Worm (Caenorhabditis elegans): Measurements from ENCODE around the gene gsy-1.

Gene gsy-1

DNA sequence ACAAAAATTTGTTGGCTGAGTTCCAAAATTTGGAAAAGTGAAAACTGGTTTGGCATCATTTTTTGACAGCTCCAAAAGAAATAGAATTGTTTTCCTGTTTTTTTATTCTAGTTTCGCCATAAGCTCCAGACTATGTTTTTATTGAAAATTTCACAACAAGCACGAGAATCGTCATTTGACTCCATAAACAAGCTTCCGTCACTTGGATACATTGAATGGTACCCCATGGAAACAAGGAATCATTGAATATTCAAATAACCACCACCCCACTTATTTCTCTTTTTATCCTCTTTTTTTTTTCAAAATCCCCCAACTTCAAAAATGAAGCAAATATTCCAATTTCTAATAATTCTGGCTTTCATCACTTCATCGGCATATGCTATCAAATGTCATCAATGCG, 30.9 kb upstream of the gsy-1 start, which contains the start of gene ddn-2:
ddn-2 (plus strand) TSS at position 301 of the 400 bp plus-strand sequence.
- TF ChIP-seq Y55F3AM.14 (GFP tag; optimal IDR thresholded peaks at IDR 0.05), result no peak
- no peak for TF ChIP-seq ama-1 (optimal IDR thresholded peaks at IDR 0.05)
- no peak for TF ChIP-seq sem-4 (tag; optimal IDR thresholded peaks at IDR 0.05)
- TF ChIP-seq nhr-23 (tag; optimal IDR thresholded peaks at IDR 0.05), result no peak

DNA sequence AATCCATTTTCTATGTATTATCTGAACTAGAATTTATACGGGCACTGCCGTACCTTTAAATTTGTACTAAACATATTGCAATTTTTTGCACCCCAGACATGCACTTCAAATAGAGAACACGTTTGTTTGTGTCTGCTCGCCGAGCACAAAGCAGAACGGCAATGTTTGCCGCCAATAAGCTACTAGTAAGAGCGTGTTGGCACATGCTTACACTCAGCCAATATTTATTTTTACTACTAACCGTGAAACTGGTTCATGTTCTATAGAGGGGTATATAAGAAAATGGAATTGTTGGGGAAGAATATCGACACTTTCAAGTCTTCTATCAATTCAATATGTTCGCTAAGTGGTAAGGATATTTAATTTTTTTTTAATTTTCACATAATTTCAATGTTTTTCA, 29.1 kb upstream of the gsy-1 start, which contains the start of gene nspb-11:
nspb-11 (plus strand) TSS at position 301 of the 400 bp plus-strand sequence.
- TF ChIP-seq elt-1 (tag; optimal IDR thresholded peaks at IDR 0.05), result no peak
- no peak for TF ChIP-seq ceh-82 (tag; optimal IDR thresholded peaks at IDR 0.05)
- no peak for TF ChIP-seq ama-1 (optimal IDR thresholded peaks at IDR 0.05)
- TF ChIP-seq egl-27 (tag; optimal IDR thresholded peaks at IDR 0.05), result no peak
- TF ChIP-seq nhr-6 (tag; optimal IDR thresholded peaks at IDR 0.05), result no peak
- no peak for TF ChIP-seq nhr-129 (tag; optimal IDR thresholded peaks at IDR 0.05)
- no peak for TF ChIP-seq mbf-1 (tag; optimal IDR thresholded peaks at IDR 0.05)
- TF ChIP-seq nhr-25 (tag; optimal IDR thresholded peaks at IDR 0.05), result no peak
- TF ChIP-seq ceh-16 (tag; optimal IDR thresholded peaks at IDR 0.05), result no peak
- no peak for TF ChIP-seq nhr-12 (tag; optimal IDR thresholded peaks at IDR 0.05)
- TF ChIP-seq sma-9 (GFP tag; optimal IDR thresholded peaks at IDR 0.05), result no peak
- no peak for TF ChIP-seq sma-9 (tag; optimal IDR thresholded peaks at IDR 0.05)
- no peak for TF ChIP-seq blmp-1 (tag; optimal IDR thresholded peaks at IDR 0.05; ENCODE audit: insufficient read depth)
- no peak for TF ChIP-seq lin-13 (GFP tag; optimal IDR thresholded peaks at IDR 0.05)

DNA sequence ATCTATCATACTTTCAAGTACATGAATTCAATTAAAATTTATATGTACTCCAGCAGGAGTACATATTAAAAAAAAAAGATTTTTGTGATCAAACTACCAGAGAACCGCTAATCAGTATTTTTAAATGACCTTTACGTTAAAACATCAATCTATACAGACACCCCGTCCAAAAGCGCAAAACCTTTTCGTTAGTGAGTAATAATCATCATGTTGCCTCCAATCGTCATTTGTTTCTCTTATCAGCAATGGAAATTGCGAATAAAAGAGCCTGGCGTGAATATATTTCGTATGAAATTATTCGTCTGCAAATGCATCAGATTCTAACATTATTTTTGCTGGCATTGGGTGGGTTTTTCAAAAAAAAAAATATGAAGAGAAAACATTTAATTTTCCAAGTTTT, 26.3 kb upstream of the gsy-1 start, which contains the start of gene clec-66:
clec-66 (plus strand) TSS at position 225 of the 400 bp plus-strand sequence.
- TF ChIP-seq fos-1 (tag; optimal IDR thresholded peaks at IDR 0.05) (peak; percentile 91), sma-9 (GFP tag; optimal IDR thresholded peaks at IDR 0.05) (no peak), sma-9 (tag; optimal IDR thresholded peaks at IDR 0.05) (no peak)

DNA sequence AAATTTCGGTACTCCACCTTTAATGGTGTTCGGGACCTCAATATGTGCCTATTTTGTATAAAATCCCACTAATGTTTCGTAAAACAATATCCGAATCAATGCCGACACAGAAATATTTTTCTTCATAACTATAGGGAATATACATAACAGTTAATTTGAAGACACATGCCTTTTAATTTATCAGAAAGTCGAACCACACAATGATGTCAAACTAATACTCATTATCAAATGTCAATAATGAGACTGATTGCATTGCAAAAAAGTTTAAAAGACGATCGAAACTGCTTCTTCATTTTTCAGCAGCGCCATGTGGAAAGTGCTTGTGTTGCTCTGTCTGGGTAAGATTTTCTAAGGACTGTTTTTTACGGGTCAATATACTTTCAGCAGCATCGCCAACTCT, 23.1 kb upstream of the gsy-1 start, which contains the start of gene clec-65:
clec-65 (plus strand) TSS at position 301 of the 400 bp plus-strand sequence.
- TF ChIP-seq sma-9 (GFP tag; optimal IDR thresholded peaks at IDR 0.05) (no peak), sma-9 (tag; optimal IDR thresholded peaks at IDR 0.05) (no peak), F13H6.1 (tag; optimal IDR thresholded peaks at IDR 0.05) (no peak), C34F6.9 (tag; optimal IDR thresholded peaks at IDR 0.05) (no peak), lin-39 (tag; optimal IDR thresholded peaks at IDR 0.05) (no peak), fos-1 (tag; optimal IDR thresholded peaks at IDR 0.05) (peak; percentile 70), ztf-11 (tag; optimal IDR thresholded peaks at IDR 0.05) (no peak), alr-1 (tag; optimal IDR thresholded peaks at IDR 0.05) (no peak)

DNA sequence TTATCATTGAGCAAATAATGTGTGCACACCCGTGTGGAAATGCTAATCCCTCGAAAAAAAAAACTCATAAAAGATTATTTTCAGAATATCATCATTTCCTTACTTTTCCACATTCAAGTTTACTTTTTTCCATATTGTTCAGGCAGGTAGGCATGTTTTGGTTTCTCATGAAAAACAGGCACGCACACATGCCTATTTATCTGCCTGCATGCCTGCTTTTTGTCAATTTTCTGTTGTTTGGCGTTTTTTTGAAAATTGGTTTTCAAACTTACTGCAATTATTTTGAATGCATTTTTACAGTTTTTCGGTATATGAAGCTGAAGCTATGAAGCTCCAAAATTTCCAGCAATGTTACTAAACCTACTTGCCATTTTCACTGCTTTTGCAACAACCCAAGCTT, 20.0 kb upstream of the gsy-1 start, which contains the start of gene clec-64:
clec-64 (plus strand) TSS at position 301 of the 400 bp plus-strand sequence.
- TF ChIP-seq fos-1 (tag; optimal IDR thresholded peaks at IDR 0.05) (peak; percentile 32), crh-2 (tag; optimal IDR thresholded peaks at IDR 0.05) (no peak)

DNA sequence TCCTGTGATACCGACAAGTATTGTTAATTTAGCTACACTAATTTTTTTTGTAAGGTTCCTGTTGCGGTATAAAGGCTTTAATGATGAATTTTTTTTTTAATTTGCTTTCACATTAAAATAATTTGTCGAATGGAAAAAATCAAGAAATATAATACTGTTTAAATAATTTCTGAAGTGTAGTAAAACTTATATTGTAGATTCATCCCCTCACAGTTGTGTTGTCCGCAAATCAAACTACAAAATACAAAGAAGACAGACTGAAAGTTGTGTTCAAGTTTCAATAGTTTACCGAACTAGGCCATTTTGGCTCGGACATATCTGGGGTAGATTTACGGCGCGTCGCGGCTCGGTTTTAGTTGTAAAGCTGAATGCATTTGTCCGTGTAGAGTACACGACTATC, 19.4 kb upstream of the gsy-1 start:
- no peak for TF ChIP-seq nhr-11 (tag; optimal IDR thresholded peaks at IDR 0.05)
- no peak for TF ChIP-seq ZK546.5 (tag; optimal IDR thresholded peaks at IDR 0.05)
- TF ChIP-seq unc-55 (GFP tag; optimal IDR thresholded peaks at IDR 0.05), result no peak
- TF ChIP-seq mbf-1 (tag; optimal IDR thresholded peaks at IDR 0.05), result no peak
- TF ChIP-seq ceh-82 (tag; optimal IDR thresholded peaks at IDR 0.05), result no peak
- no peak for TF ChIP-seq sem-4 (tag; optimal IDR thresholded peaks at IDR 0.05)
- no peak for TF ChIP-seq nhr-77 (tag; optimal IDR thresholded peaks at IDR 0.05)
- no peak for TF ChIP-seq aly-2 (tag; optimal IDR thresholded peaks at IDR 0.05)
- no peak for TF ChIP-seq peb-1 (tag; optimal IDR thresholded peaks at IDR 0.05)
- TF ChIP-seq nhr-6 (tag; optimal IDR thresholded peaks at IDR 0.05), result no peak
- no peak for TF ChIP-seq gmeb-1 (tag; optimal IDR thresholded peaks at IDR 0.05)
- no peak for TF ChIP-seq Y55F3AM.14 (GFP tag; optimal IDR thresholded peaks at IDR 0.05)
- no peak for TF ChIP-seq ztf-11 (tag; optimal IDR thresholded peaks at IDR 0.05)

DNA sequence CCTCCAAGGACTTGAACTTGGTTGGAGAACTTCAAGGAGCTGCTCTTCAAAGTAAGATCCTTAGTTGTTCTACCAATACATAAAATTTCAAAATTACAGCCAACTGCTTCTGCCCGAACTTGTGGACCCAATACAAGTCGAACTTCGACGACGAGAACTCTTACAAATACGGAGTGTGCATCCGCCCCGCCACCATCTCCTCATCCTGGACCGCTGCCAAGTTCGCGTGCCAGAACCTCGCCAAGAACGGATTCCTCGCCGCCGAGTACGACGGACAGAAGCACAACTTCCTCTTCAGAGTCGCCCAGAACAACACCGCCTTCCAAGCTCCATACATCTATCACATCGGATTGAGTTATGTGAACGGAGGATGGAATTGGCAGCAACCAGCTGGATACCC, 18.7 kb upstream of the gsy-1 start:
- no peak for TF ChIP-seq ceh-16 (tag; optimal IDR thresholded peaks at IDR 0.05)
- no peak for TF ChIP-seq Y55F3AM.14 (GFP tag; optimal IDR thresholded peaks at IDR 0.05)
- no peak for TF ChIP-seq unc-55 (GFP tag; optimal IDR thresholded peaks at IDR 0.05)
- TF ChIP-seq unc-62 (GFP tag; optimal IDR thresholded peaks at IDR 0.05), result no peak
- TF ChIP-seq zag-1 (tag; optimal IDR thresholded peaks at IDR 0.05), result no peak
- TF ChIP-seq sma-9 (GFP tag; optimal IDR thresholded peaks at IDR 0.05), result no peak
- no peak for TF ChIP-seq sma-9 (tag; optimal IDR thresholded peaks at IDR 0.05)
- no peak for TF ChIP-seq C34F6.9 (tag; optimal IDR thresholded peaks at IDR 0.05)
- no peak for TF ChIP-seq nhr-12 (tag; optimal IDR thresholded peaks at IDR 0.05)
- no peak for TF ChIP-seq elt-1 (tag; optimal IDR thresholded peaks at IDR 0.05)
- TF ChIP-seq snpc-4 (tag; optimal IDR thresholded peaks at IDR 0.05), result no peak
- no peak for TF ChIP-seq nhr-237 (tag; optimal IDR thresholded peaks at IDR 0.05)
- TF ChIP-seq nhr-6 (tag; optimal IDR thresholded peaks at IDR 0.05), result no peak
- TF ChIP-seq nhr-21 (tag; optimal IDR thresholded peaks at IDR 0.05), result no peak
- no peak for TF ChIP-seq lsy-2 (tag; optimal IDR thresholded peaks at IDR 0.05)
- TF ChIP-seq nhr-10 (tag; optimal IDR thresholded peaks at IDR 0.05), result no peak
- no peak for TF ChIP-seq aly-2 (tag; optimal IDR thresholded peaks at IDR 0.05)
- no peak for TF ChIP-seq F13H6.1 (tag; optimal IDR thresholded peaks at IDR 0.05)
- TF ChIP-seq ztf-11 (tag; optimal IDR thresholded peaks at IDR 0.05), result no peak
- no peak for TF ChIP-seq lin-13 (GFP tag; optimal IDR thresholded peaks at IDR 0.05)
